Fruit fly (Drosophila melanogaster) whole organism, adult: ENCODE results near the gene CG32187.
A peak's percentile ranks its signal among the peaks of the same experiment; 100 is the strongest.

Source experiments
- CG11617 ChIP-seq: fragments of 200-800 bp; sonication (Bioruptor generic); optimal IDR thresholded peaks from 2 replicates; lab custom pipeline; 2017; ENCODE audit warnings: mild to moderate bottlenecking, missing biosample characterization, missing genetic modification reagents, missing genetic modification characterization
- CG1620 ChIP-seq: fragments of 200-800 bp; sonication (Bioruptor generic); optimal IDR thresholded peaks from 2 replicates; lab custom pipeline; 2016; ENCODE audit warnings: missing biosample characterization, missing genetic modification characterization
- CG5204 ChIP-seq: fragments of 200-800 bp; sonication (Bioruptor generic); optimal IDR thresholded peaks from 2 replicates; lab custom pipeline; 2016; ENCODE audit warnings: missing biosample characterization, missing genetic modification characterization
- CG7101 ChIP-seq: fragments of 200-800 bp; sonication (Bioruptor generic); optimal IDR thresholded peaks from 2 replicates; lab custom pipeline; 2018; ENCODE audit warnings: missing biosample characterization, mild to moderate bottlenecking, missing genetic modification characterization, moderate library complexity
- Clk ChIP-seq: fragments of 200-800 bp; sonication (Bioruptor generic); optimal IDR thresholded peaks from 2 replicates; lab custom pipeline; 2017; ENCODE audit warnings: missing biosample characterization, missing genetic modification characterization
- Mnt ChIP-seq: fragments of 200-800 bp; sonication (Bioruptor generic); optimal IDR thresholded peaks from 2 replicates; lab custom pipeline; 2016; ENCODE audit warnings: missing biosample characterization, mild to moderate bottlenecking, missing genetic modification characterization
- bab1 ChIP-seq: fragments of 200-800 bp; sonication (Bioruptor generic); optimal IDR thresholded peaks from 3 replicates; lab custom pipeline; 2019; ENCODE audit warnings: missing biosample characterization, mild to moderate bottlenecking, missing genetic modification characterization, moderate library complexity
- cic ChIP-seq: fragments of 200-800 bp; sonication (Bioruptor generic); optimal IDR thresholded peaks from 2 replicates; lab custom pipeline; 2017; ENCODE audit warnings: missing biosample characterization, mild to moderate bottlenecking, missing genetic modification characterization, moderate library complexity
- cnc ChIP-seq, 2 experiments: fragments of >200 bp; optimal IDR thresholded peaks; 2 replicates each; lab custom pipeline; 2017
- kay ChIP-seq: fragments of 200-800 bp; sonication (Bioruptor generic); peaks from one replicate; lab custom pipeline; 2016; ENCODE audit warnings: missing biosample characterization, missing genetic modification characterization, borderline replicate concordance
- pad ChIP-seq: fragments of 200-800 bp; sonication (Bioruptor generic); optimal IDR thresholded peaks from 3 replicates; lab custom pipeline; 2017; ENCODE audit warnings: missing biosample characterization, missing genetic modification characterization, mild to moderate bottlenecking, moderate library complexity, missing genetic modification reagents
- tj ChIP-seq: fragments of 200-800 bp; sonication (Bioruptor generic); optimal IDR thresholded peaks from 3 replicates; lab custom pipeline; 2017; ENCODE audit warnings: missing biosample characterization, mild to moderate bottlenecking, missing genetic modification characterization, moderate library complexity

dm6 chr3L:17757156-17758083, 48.7 kb downstream of the CG32187 start:
- TF ChIP-seq tj = no peak
- no peak for TF ChIP-seq CG1620
- no peak for TF ChIP-seq CG7101 (tag; lab: Kevin White, UChicago)
- peak; percentile 44 for TF ChIP-seq kay
- TF ChIP-seq CG5204 (GFP tag; lab: Kevin White, UChicago) = no peak
- no peak for TF ChIP-seq pad (GFP tag; lab: Kevin White, UChicago)
- no peak for TF ChIP-seq bab1 (GFP tag; lab: Kevin White, UChicago)
- TF ChIP-seq cic = no peak
- no peak for TF ChIP-seq Mnt
- no peak for TF ChIP-seq Clk
- no peak for TF ChIP-seq CG11617 (GFP tag; lab: Kevin White, UChicago)
- no peak for TF ChIP-seq cnc (optimal IDR thresholded peaks at IDR 0.05; lab: Kevin White, UChicago)
